Worm (Caenorhabditis elegans) whole organism, L4/young adult: ENCODE data around the gene F38B6.8.

Experiments used
- W03F9.2 ChIP-seq: fragments of 150-350 bp; optimal IDR thresholded peaks from 2 replicates; lab custom pipeline; 2014; ENCODE audit warnings: missing biosample characterization, missing genetic modification characterization
- dao-5 ChIP-seq: sonication (generic microtip); optimal IDR thresholded peaks from 2 replicates; lab custom pipeline; 2016; ENCODE audit warnings: missing genotype, missing genetic modification characterization, moderate library complexity, missing compliant biosample characterization
- him-1 ChIP-seq: sonication (generic microtip); optimal IDR thresholded peaks from 2 replicates; lab custom pipeline; 2016; ENCODE audit warnings: missing genotype, missing genetic modification reagents, missing genetic modification characterization, missing compliant biosample characterization

The F38B6.8 gene

DNA sequence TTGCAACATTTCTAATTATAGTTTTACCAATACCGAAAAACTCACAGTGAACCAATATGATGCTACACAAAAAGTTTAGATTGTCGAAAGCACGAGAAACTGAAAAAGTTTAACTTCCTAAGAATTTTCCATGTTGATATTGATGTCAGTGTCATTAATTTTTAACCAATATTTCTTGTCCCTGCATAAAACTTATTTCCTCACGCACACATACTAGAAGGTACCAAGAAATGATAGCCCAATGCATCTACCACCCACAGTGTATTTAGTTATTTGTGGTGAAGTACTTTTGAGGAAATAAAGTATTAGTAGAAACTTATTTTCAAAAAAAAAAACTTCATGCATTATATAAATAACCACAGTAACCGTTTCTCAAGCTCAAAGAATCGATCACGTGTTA lies 51.1 kb downstream of the F38B6.8 start, which contains the start of gene aexr-2:
Gene aexr-2, minus strand, starts transcription at position 101 of the 400 bp plus-strand sequence.
- TF ChIP-seq him-1 (tag; lab: Kevin White, UChicago), result no peak
- TF ChIP-seq dao-5, result no peak
- no peak for TF ChIP-seq W03F9.2 (tag; lab: Kevin White, UChicago)
